Worm (Caenorhabditis elegans) whole organism, midembryonic: Measurements from ENCODE around the gene brd-1.

Source experiments
- T22C8.4 ChIP-seq: fragments of 200-800 bp; sonication (Bioruptor generic); IDR thresholded peaks from 2 replicates; pipeline ENCODE4 v1.3.6; 2022; ENCODE audit warnings: missing genetic modification characterization, missing compliant biosample characterization
- cog-1 ChIP-seq: sonication (generic microtip); optimal IDR thresholded peaks from 2 replicates; lab custom pipeline; 2016; ENCODE audit warnings: missing genetic modification characterization, missing compliant biosample characterization
- flt-1 ChIP-seq: fragments of 200-800 bp; sonication (Bioruptor generic); IDR thresholded peaks from 2 replicates; pipeline ENCODE4 v1.3.6; 2022; ENCODE audit warnings: missing genetic modification characterization, missing compliant biosample characterization
- klf-2 ChIP-seq: fragments of 200-800 bp; sonication (Bioruptor generic); conservative IDR thresholded peaks from 2 replicates; pipeline ENCODE4 v1.3.6; 2022; ENCODE audit warnings: missing genetic modification reagents, missing genetic modification characterization, missing compliant biosample characterization
- med-1 ChIP-seq: sonication (generic microtip); optimal IDR thresholded peaks from 2 replicates; lab custom pipeline; 2017; ENCODE audit warnings: missing genetic modification characterization, mild to moderate bottlenecking, missing compliant biosample characterization, antibody characterized with exemption, missing genetic modification reagents; ENCODE audit not compliant: insufficient read depth
- ref-1 ChIP-seq: fragments of 200-800 bp; sonication (Bioruptor generic); conservative IDR thresholded peaks from 2 replicates; pipeline ENCODE4 v1.3.6; 2022; ENCODE audit warnings: missing genetic modification reagents, missing genetic modification characterization, missing compliant biosample characterization
- ztf-23 ChIP-seq: fragments of 200-800 bp; sonication (Bioruptor generic); IDR thresholded peaks from 2 replicates; pipeline ENCODE4 v1.3.6; 2022; ENCODE audit warnings: missing genetic modification reagents, missing genetic modification characterization, missing compliant biosample characterization
- ztf-29 ChIP-seq: fragments of 200-800 bp; sonication (Bioruptor generic); IDR thresholded peaks from 2 replicates; pipeline ENCODE4 v1.3.6; 2022; ENCODE audit warnings: missing genetic modification reagents, missing genetic modification characterization, missing compliant biosample characterization

- no peak for TF ChIP-seq ztf-29 (GFP tag; lab: Robert Waterston, UW)
- TF ChIP-seq med-1, result no peak
- no peak for TF ChIP-seq ref-1
- no peak for TF ChIP-seq klf-2 (GFP tag; lab: Robert Waterston, UW)
- no peak for TF ChIP-seq flt-1 (GFP tag; lab: Robert Waterston, UW)
- no peak for TF ChIP-seq ztf-23
- TF ChIP-seq cog-1 (tag; lab: Kevin White, UChicago), result no peak
- TF ChIP-seq T22C8.4 (GFP tag; lab: Robert Waterston, UW), result no peak
Measured at ce11 chrIII:6848654-6849204, 40.6 kb downstream of the brd-1 start, which contains the start of gene dhhc-5.
